Worm (Caenorhabditis elegans) whole organism, mixed stage, embryonic: Measurements from ENCODE around the gene F14H3.4.

Source experiments
- bed-3 ChIP-seq: fragments of 200-800 bp; sonication (Bioruptor generic); optimal IDR thresholded peaks from 3 replicates; lab custom pipeline; 2018; ENCODE audit warnings: mild to moderate bottlenecking, missing genetic modification characterization, moderate library complexity, missing compliant biosample characterization
- blmp-1 ChIP-seq: fragments of 150-350 bp; optimal IDR thresholded peaks from 2 replicates; lab custom pipeline; 2014; ENCODE audit warnings: missing biosample characterization, missing genetic modification characterization
- ceh-39 ChIP-seq: fragments of 150-350 bp; optimal IDR thresholded peaks from 2 replicates; lab custom pipeline; 2014; ENCODE audit warnings: missing biosample characterization, missing genetic modification characterization
- ceh-43 ChIP-seq: fragments of 200-800 bp; sonication (Bioruptor generic); optimal IDR thresholded peaks from 2 replicates; lab custom pipeline; 2018; ENCODE audit warnings: mild to moderate bottlenecking, missing genetic modification characterization, moderate library complexity, missing compliant biosample characterization
- ceh-83 ChIP-seq: fragments of 200-800 bp; sonication (Bioruptor generic); optimal IDR thresholded peaks from 2 replicates; lab custom pipeline; 2018; ENCODE audit warnings: mild to moderate bottlenecking, missing genetic modification characterization, missing compliant biosample characterization
- ces-1 ChIP-seq: fragments of 150-350 bp; optimal IDR thresholded peaks from 2 replicates; lab custom pipeline; 2014; ENCODE audit warnings: missing biosample characterization, missing genetic modification reagents, missing genetic modification characterization
- cnd-1 ChIP-seq: fragments of 200-800 bp; sonication (Bioruptor generic); optimal IDR thresholded peaks from 2 replicates; lab custom pipeline; 2018; ENCODE audit warnings: mild to moderate bottlenecking, missing genetic modification characterization, missing compliant biosample characterization
- drap-1 ChIP-seq: fragments of 200-800 bp; sonication (Bioruptor generic); optimal IDR thresholded peaks from 3 replicates; lab custom pipeline; 2018; ENCODE audit warnings: mild to moderate bottlenecking, missing genetic modification characterization, missing compliant biosample characterization
- elt-1 ChIP-seq: sonication (generic microtip); optimal IDR thresholded peaks from 2 replicates; lab custom pipeline; 2017; ENCODE audit warnings: missing genetic modification characterization, mild to moderate bottlenecking, missing compliant biosample characterization, antibody characterized with exemption, moderate library complexity, borderline replicate concordance; ENCODE audit not compliant: insufficient read depth
- elt-3 ChIP-seq: fragments of 150-350 bp; optimal IDR thresholded peaks from 2 replicates; lab custom pipeline; 2014; ENCODE audit warnings: missing biosample characterization, missing genetic modification characterization
- flh-1 ChIP-seq: fragments of 200-800 bp; sonication (Bioruptor generic); optimal IDR thresholded peaks from 2 replicates; lab custom pipeline; 2018; ENCODE audit warnings: mild to moderate bottlenecking, missing genetic modification characterization, moderate library complexity, missing compliant biosample characterization
- ham-2 ChIP-seq: fragments of 200-800 bp; sonication (Bioruptor generic); optimal IDR thresholded peaks from 2 replicates; lab custom pipeline; 2018; ENCODE audit warnings: mild to moderate bottlenecking, missing genetic modification characterization, missing compliant biosample characterization
- hlh-1 ChIP-seq: fragments of 150-350 bp; optimal IDR thresholded peaks from 2 replicates; lab custom pipeline; 2014; ENCODE audit warnings: missing biosample characterization, missing genetic modification reagents, missing genetic modification characterization
- lsy-2 ChIP-seq: fragments of 150-350 bp; optimal IDR thresholded peaks from 2 replicates; lab custom pipeline; 2014; ENCODE audit warnings: missing biosample characterization, missing genetic modification characterization
- mab-5 ChIP-seq: fragments of 150-350 bp; optimal IDR thresholded peaks from 2 replicates; lab custom pipeline; 2014; ENCODE audit warnings: missing biosample characterization, missing genetic modification characterization
- mep-1 ChIP-seq: fragments of 150-350 bp; optimal IDR thresholded peaks from 2 replicates; lab custom pipeline; 2017; ENCODE audit warnings: missing biosample characterization, missing genetic modification reagents, missing genetic modification characterization, inconsistent platforms
- mls-2 ChIP-seq: sonication (generic microtip); optimal IDR thresholded peaks from 2 replicates; lab custom pipeline; 2016; ENCODE audit warnings: mild to moderate bottlenecking, missing genetic modification characterization, moderate library complexity, missing compliant biosample characterization
- nhr-12 ChIP-seq: fragments of 150-350 bp; optimal IDR thresholded peaks from 2 replicates; lab custom pipeline; 2014; ENCODE audit warnings: missing biosample characterization, missing genetic modification characterization
- nhr-2 ChIP-seq: fragments of 150-350 bp; optimal IDR thresholded peaks from 2 replicates; lab custom pipeline; 2014; ENCODE audit warnings: missing biosample characterization, missing genetic modification characterization
- nhr-237 ChIP-seq: fragments of 150-350 bp; optimal IDR thresholded peaks from 2 replicates; lab custom pipeline; 2014; ENCODE audit warnings: missing biosample characterization, missing genetic modification characterization
- nhr-28 ChIP-seq: fragments of 150-350 bp; optimal IDR thresholded peaks from 2 replicates; lab custom pipeline; 2014; ENCODE audit warnings: missing biosample characterization, missing genetic modification characterization
- nhr-76 ChIP-seq: sonication (generic microtip); optimal IDR thresholded peaks from 2 replicates; lab custom pipeline; 2017; ENCODE audit warnings: missing biosample characterization, missing genetic modification characterization
- pha-4 ChIP-seq: fragments of 150-350 bp; optimal IDR thresholded peaks from 2 replicates; lab custom pipeline; 2018; ENCODE audit warnings: missing biosample characterization, missing genetic modification reagents, missing genetic modification characterization
- sem-2 ChIP-seq: fragments of 200-800 bp; sonication (Bioruptor generic); optimal IDR thresholded peaks from 2 replicates; lab custom pipeline; 2018; ENCODE audit warnings: mild to moderate bottlenecking, missing genetic modification characterization, missing compliant biosample characterization
- snpc-4 ChIP-seq: fragments of 150-350 bp; optimal IDR thresholded peaks from 2 replicates; lab custom pipeline; 2014; ENCODE audit warnings: missing biosample characterization, missing genetic modification characterization
- sptf-1 ChIP-seq: sonication (generic microtip); optimal IDR thresholded peaks from 2 replicates; lab custom pipeline; 2017; ENCODE audit warnings: mild to moderate bottlenecking, missing genetic modification characterization, moderate library complexity, missing compliant biosample characterization
- tbx-8 ChIP-seq: fragments of 200-800 bp; sonication (Bioruptor generic); optimal IDR thresholded peaks from 2 replicates; lab custom pipeline; 2018; ENCODE audit warnings: mild to moderate bottlenecking, missing genetic modification characterization, moderate library complexity, missing compliant biosample characterization
- unc-120 ChIP-seq: sonication (generic microtip); optimal IDR thresholded peaks from 2 replicates; lab custom pipeline; 2017; ENCODE audit warnings: missing genetic modification characterization, missing compliant biosample characterization; ENCODE audit not compliant: poor library complexity, severe bottlenecking
- unc-39 ChIP-seq: fragments of 150-350 bp; optimal IDR thresholded peaks from 2 replicates; lab custom pipeline; 2014; ENCODE audit warnings: missing biosample characterization, missing genetic modification characterization
- unc-62 ChIP-seq: fragments of 150-350 bp; optimal IDR thresholded peaks from 2 replicates; lab custom pipeline; 2014; ENCODE audit warnings: missing biosample characterization, missing genetic modification reagents, missing genetic modification characterization
- zip-8 ChIP-seq: fragments of 150-350 bp; optimal IDR thresholded peaks from 2 replicates; lab custom pipeline; 2014; ENCODE audit warnings: missing biosample characterization, missing genetic modification characterization

Gene F14H3.4

ce11 chrV:16055031-16055430 is at the start of gene F14H3.4:
Gene F14H3.4, minus strand, starts transcription at chrV:16055072.
- TF ChIP-seq bed-3 (GFP tag; lab: Kevin White, UChicago) (no peak), lsy-2 (tag; lab: Kevin White, UChicago) (no peak), nhr-2 (tag; lab: Kevin White, UChicago) (no peak), ham-2 (GFP tag; lab: Kevin White, UChicago) (no peak), elt-1 (tag; lab: Kevin White, UChicago) (no peak), cnd-1 (no peak), nhr-76 (no peak), mls-2 (tag; lab: Kevin White, UChicago) (no peak), nhr-28 (tag; lab: Kevin White, UChicago) (no peak), tbx-8 (GFP tag; lab: Kevin White, UChicago) (no peak), unc-120 (no peak), flh-1 (GFP tag; lab: Kevin White, UChicago) (no peak), nhr-12 (tag; lab: Kevin White, UChicago) (no peak), elt-3 (tag; lab: Kevin White, UChicago) (no peak), sem-2 (GFP tag; lab: Kevin White, UChicago) (no peak), snpc-4 (tag; lab: Kevin White, UChicago) (no peak), ces-1 (GFP tag; lab: Kevin White, UChicago) (no peak), blmp-1 (tag; lab: Kevin White, UChicago) (no peak), nhr-237 (tag; lab: Kevin White, UChicago) (no peak), ceh-43 (GFP tag; lab: Kevin White, UChicago) (no peak)

- no peak for TF ChIP-seq unc-120
- no peak for TF ChIP-seq nhr-28 (tag; lab: Kevin White, UChicago)
- no peak for TF ChIP-seq ceh-83 (GFP tag; lab: Kevin White, UChicago)
- no peak for TF ChIP-seq pha-4
- TF ChIP-seq bed-3 (GFP tag; lab: Kevin White, UChicago), result no peak
- TF ChIP-seq ces-1 (GFP tag; lab: Kevin White, UChicago), result no peak
- TF ChIP-seq nhr-2 (tag; lab: Kevin White, UChicago), result no peak
- TF ChIP-seq mab-5, result no peak
- TF ChIP-seq nhr-12 (tag; lab: Kevin White, UChicago), result no peak
- no peak for TF ChIP-seq unc-62
- no peak for TF ChIP-seq ceh-39 (tag; lab: Kevin White, UChicago)
- no peak for TF ChIP-seq flh-1 (GFP tag; lab: Kevin White, UChicago)
- TF ChIP-seq elt-3 (tag; lab: Kevin White, UChicago), result no peak
These were observed 48.7 kb upstream of the F14H3.4 start, which contains the start of gene argk-1 for ce11 chrV:16103594-16103993. Gene argk-1, plus strand, starts transcription at chrV:16103894.

ce11 chrV:16100103-16100730 is 45.3 kb upstream of the F14H3.4 start, which contains the start of gene cth-1:
Gene cth-1, plus strand, starts transcription at chrV:16100680.
- no peak for TF ChIP-seq ham-2 (GFP tag; lab: Kevin White, UChicago)
- TF ChIP-seq flh-1 (GFP tag; lab: Kevin White, UChicago), result no peak
- TF ChIP-seq zip-8 (tag; lab: Kevin White, UChicago), result no peak
- no peak for TF ChIP-seq unc-62
- no peak for TF ChIP-seq sptf-1 (tag; lab: Kevin White, UChicago)
- no peak for TF ChIP-seq nhr-2 (tag; lab: Kevin White, UChicago)
- TF ChIP-seq lsy-2 (tag; lab: Kevin White, UChicago), result no peak
- TF ChIP-seq sem-2 (GFP tag; lab: Kevin White, UChicago), result no peak
- no peak for TF ChIP-seq ceh-39 (tag; lab: Kevin White, UChicago)

ce11 chrV:16099441-16099840 is 44.6 kb upstream of the F14H3.4 start, which contains the start of gene str-7:
Gene str-7, minus strand, starts transcription at chrV:16099541.
- TF ChIP-seq lsy-2 (tag; lab: Kevin White, UChicago) (no peak), flh-1 (GFP tag; lab: Kevin White, UChicago) (no peak), mep-1 (no peak)

- TF ChIP-seq pha-4, result no peak
- TF ChIP-seq sem-2 (GFP tag; lab: Kevin White, UChicago), result no peak
- no peak for TF ChIP-seq hlh-1 (tag; lab: Kevin White, UChicago)
- no peak for TF ChIP-seq unc-39 (tag; lab: Kevin White, UChicago)
- no peak for TF ChIP-seq nhr-2 (tag; lab: Kevin White, UChicago)
- TF ChIP-seq ces-1 (GFP tag; lab: Kevin White, UChicago), result no peak
- no peak for TF ChIP-seq nhr-28 (tag; lab: Kevin White, UChicago)
- no peak for TF ChIP-seq ceh-43 (GFP tag; lab: Kevin White, UChicago)
- TF ChIP-seq cnd-1, result peak; percentile 64
- no peak for TF ChIP-seq tbx-8 (GFP tag; lab: Kevin White, UChicago)
- no peak for TF ChIP-seq nhr-237 (tag; lab: Kevin White, UChicago)
- TF ChIP-seq drap-1 (GFP tag; lab: Kevin White, UChicago), result no peak
- TF ChIP-seq zip-8 (tag; lab: Kevin White, UChicago), result peak; percentile 5
- no peak for TF ChIP-seq mls-2 (tag; lab: Kevin White, UChicago)
- TF ChIP-seq nhr-76, result no peak
These were observed 40.0 kb upstream of the F14H3.4 start for ce11 chrV:16094862-16095261.
